Worm (Caenorhabditis elegans): Measurements from ENCODE around the gene pigk-1.

- TF ChIP-seq nhr-237 (tag; optimal IDR thresholded peaks at IDR 0.05) = no peak
- TF ChIP-seq jun-1 (tag; optimal IDR thresholded peaks at IDR 0.05) = no peak
- TF ChIP-seq mxl-3 (GFP tag; optimal IDR thresholded peaks at IDR 0.05) = no peak
- no peak for TF ChIP-seq ceh-32 (tag; optimal IDR thresholded peaks at IDR 0.05; ENCODE audit: poor library complexity)
- no peak for TF ChIP-seq nhr-25 (tag; optimal IDR thresholded peaks at IDR 0.05; ENCODE audit: borderline replicate concordance, insufficient read depth)
- TF ChIP-seq unc-62 (GFP tag; optimal IDR thresholded peaks at IDR 0.05 in 1 of 2) = peak in 1 of 2 experiments; percentile 87
- TF ChIP-seq unc-62 (tag; optimal IDR thresholded peaks at IDR 0.05) = no peak
- peak in 1 of 2 experiments; percentile 85 for TF ChIP-seq lsy-2 (tag; optimal IDR thresholded peaks at IDR 0.05)
- 0 out of 2 replicates have a peak, but pooled peaks have one; percentile 55 for TF ChIP-seq hmg-1.1 (GFP tag; IDR thresholded peaks at IDR 0.05)
- peak; percentile 22 for TF ChIP-seq nhr-11 (tag; optimal IDR thresholded peaks at IDR 0.05)
- no peak for TF ChIP-seq nhr-42 (GFP tag; IDR thresholded peaks at IDR 0.05)
- no peak for TF ChIP-seq Y48G9A.11 (GFP tag; IDR thresholded peaks at IDR 0.05)
These were observed 1.3 kb upstream of the pigk-1 start, which contains the start of gene rps-5 for ce11 chrIV:11110995-11111619.
